Fruit fly (Drosophila melanogaster) whole organism, embryonic: ENCODE measurements around the gene witty.

ENCODE experiments used
- Asciz ChIP-seq: fragments of 200-800 bp; sonication (Bioruptor generic); optimal IDR thresholded peaks from 2 replicates; lab custom pipeline; 2017; ENCODE audit warnings: missing biosample characterization, mild to moderate bottlenecking, missing genetic modification characterization, missing genetic modification reagents
- Awh ChIP-seq: fragments of 200-800 bp; sonication (Bioruptor generic); IDR thresholded peaks from 2 replicates; pipeline ENCODE4, ENCODE4 v1.3.6; 2022; ENCODE audit warnings: missing biosample characterization, missing genetic modification characterization
- Blimp-1 ChIP-seq: fragments of 200-800 bp; sonication (Bioruptor generic); optimal IDR thresholded peaks from 3 replicates; lab custom pipeline; 2018; ENCODE audit warnings: missing biosample characterization, missing genetic modification characterization, mild to moderate bottlenecking, moderate library complexity, missing genetic modification reagents
- CG1024 ChIP-seq: fragments of 200-800 bp; sonication (Bioruptor generic); IDR thresholded peaks from 2 replicates; pipeline ENCODE4 v1.3.6; 2022; ENCODE audit warnings: missing biosample characterization, missing genetic modification characterization
- CG12155 ChIP-seq: fragments of 200-800 bp; sonication (Bioruptor generic); optimal IDR thresholded peaks from 3 replicates; lab custom pipeline; 2016; ENCODE audit warnings: missing biosample characterization, missing genetic modification characterization
- CG14667 ChIP-seq: fragments of 200-800 bp; sonication (Bioruptor generic); IDR thresholded peaks from 2 replicates; pipeline ENCODE4 v1.3.6; 2022; ENCODE audit warnings: missing biosample characterization, missing genetic modification characterization
- CG14965 ChIP-seq: fragments of 200-800 bp; sonication (Bioruptor generic); optimal IDR thresholded peaks from 2 replicates; lab custom pipeline; 2016; ENCODE audit warnings: missing biosample characterization, missing genetic modification characterization, borderline replicate concordance
- CG15011 ChIP-seq: fragments of 200-800 bp; sonication (Bioruptor generic); optimal IDR thresholded peaks from 3 replicates; lab custom pipeline; 2018; ENCODE audit warnings: missing biosample characterization, mild to moderate bottlenecking, missing genetic modification characterization
- CG15073 ChIP-seq: fragments of 200-800 bp; sonication (Bioruptor generic); optimal IDR thresholded peaks from 2 replicates; lab custom pipeline; 2016; ENCODE audit warnings: missing biosample characterization, missing genetic modification characterization
- CG16815 ChIP-seq: fragments of 200-800 bp; sonication (Bioruptor generic); optimal IDR thresholded peaks from 3 replicates; lab custom pipeline; 2017; ENCODE audit warnings: missing biosample characterization, mild to moderate bottlenecking, missing genetic modification characterization
- CG17361 ChIP-seq: fragments of 200-800 bp; sonication (Bioruptor generic); IDR thresholded peaks from 3 replicates; pipeline ENCODE4 v1.3.6; 2022; ENCODE audit warnings: missing biosample characterization, missing genetic modification characterization
- CG2116 ChIP-seq: fragments of 200-800 bp; sonication (Bioruptor generic); optimal IDR thresholded peaks from 3 replicates; lab custom pipeline; 2018; ENCODE audit warnings: missing biosample characterization, mild to moderate bottlenecking, missing genetic modification characterization
- CG2199 ChIP-seq: fragments of 200-800 bp; sonication (Bioruptor generic); IDR thresholded peaks from 3 replicates; pipeline ENCODE4 v1.3.6; 2022; ENCODE audit warnings: missing biosample characterization, missing genetic modification characterization
- CG30431 ChIP-seq: fragments of 200-800 bp; sonication (Bioruptor generic); optimal IDR thresholded peaks from 2 replicates; lab custom pipeline; 2017; ENCODE audit warnings: missing biosample characterization, missing genetic modification characterization
- CG3407 ChIP-seq: fragments of 200-800 bp; sonication (Bioruptor generic); optimal IDR thresholded peaks from 2 replicates; lab custom pipeline; 2018; ENCODE audit warnings: missing biosample characterization, mild to moderate bottlenecking, missing genetic modification characterization
- CG4282 ChIP-seq: fragments of 200-800 bp; sonication (Bioruptor generic); optimal IDR thresholded peaks from 2 replicates; lab custom pipeline; 2016; ENCODE audit warnings: missing biosample characterization, missing genetic modification characterization
- CG4820 ChIP-seq: fragments of 200-800 bp; sonication (Bioruptor generic); optimal IDR thresholded peaks from 3 replicates; lab custom pipeline; 2016; ENCODE audit warnings: missing biosample characterization, missing genetic modification characterization
- CG6689 ChIP-seq: fragments of 200-800 bp; sonication (Bioruptor generic); IDR thresholded peaks from 2 replicates; pipeline ENCODE4 v1.3.6; 2022; ENCODE audit warnings: missing biosample characterization, missing genetic modification characterization
- CG9609 ChIP-seq: fragments of 200-800 bp; sonication (Bioruptor generic); optimal IDR thresholded peaks from 3 replicates; lab custom pipeline; 2016; ENCODE audit warnings: missing biosample characterization, missing genetic modification characterization
- D ChIP-seq, 2 experiments: fragments of 200-800 bp in 1 of 2; fragments of >200 bp in 1 of 2; sonication (Bioruptor generic) in 1 of 2; optimal IDR thresholded peaks; 2 replicates in 1 of 2; 3 replicates in 1 of 2; lab custom pipeline; 2017; ENCODE audit warnings: mild to moderate bottlenecking in 1 of 2, missing biosample characterization in 1 of 2, missing genetic modification characterization in 1 of 2, missing genetic modification reagents in 1 of 2
- Dad ChIP-seq: fragments of 200-800 bp; sonication (Bioruptor generic); optimal IDR thresholded peaks from 3 replicates; lab custom pipeline; 2016; ENCODE audit warnings: missing biosample characterization, missing genetic modification characterization
- Dfd ChIP-seq, 2 experiments: fragments of >200 bp; optimal IDR thresholded peaks; 2 replicates each; lab custom pipeline; 2017; ENCODE audit warnings: missing biosample characterization in 2 of 2, missing genetic modification characterization in 2 of 2
- Doc3 ChIP-seq: fragments of 200-800 bp; sonication (Bioruptor generic); IDR thresholded peaks from 3 replicates; pipeline ENCODE4 v1.3.6; 2022; ENCODE audit warnings: missing biosample characterization, missing genetic modification characterization; ENCODE audit not compliant: partially characterized antibody
- Ets97D ChIP-seq: fragments of 200-800 bp; sonication (Bioruptor generic); optimal IDR thresholded peaks from 3 replicates; lab custom pipeline; 2016; ENCODE audit warnings: missing biosample characterization, missing genetic modification characterization
- GATAe ChIP-seq: fragments of 200-800 bp; sonication (Bioruptor generic); conservative IDR thresholded peaks from 2 replicates; pipeline ENCODE4 v1.3.6; 2022; ENCODE audit warnings: missing biosample characterization, missing genetic modification characterization
- HLHmδ ChIP-seq: fragments of 200-800 bp; sonication (Bioruptor generic); optimal IDR thresholded peaks from 2 replicates; lab custom pipeline; 2018; ENCODE audit warnings: missing biosample characterization, mild to moderate bottlenecking, missing genetic modification characterization, moderate library complexity
- Hr3 ChIP-seq: fragments of 200-800 bp; sonication (Bioruptor generic); optimal IDR thresholded peaks from 3 replicates; lab custom pipeline; 2016; ENCODE audit warnings: missing biosample characterization, missing genetic modification characterization
- Lim3 ChIP-seq: fragments of 200-800 bp; sonication (Bioruptor generic); IDR thresholded peaks from 2 replicates; pipeline ENCODE4 v1.3.6; 2022; ENCODE audit warnings: missing biosample characterization, missing genetic modification characterization
- Med ChIP-seq: fragments of 200-800 bp; sonication (Bioruptor generic); peaks from one replicate; lab custom pipeline; 2016; ENCODE audit warnings: missing biosample characterization, missing genetic modification characterization, mild to moderate bottlenecking, inconsistent platforms, moderate library complexity
- Pdp1 ChIP-seq, 2 experiments: fragments of 200-800 bp; sonication (Bioruptor generic); optimal IDR thresholded peaks; 3 replicates each; lab custom pipeline; 2016; ENCODE audit warnings: missing biosample characterization in 2 of 2, missing genetic modification characterization in 2 of 2, mild to moderate bottlenecking in 1 of 2, moderate library complexity in 1 of 2
- Sox102F ChIP-seq: fragments of 200-800 bp; sonication (Bioruptor generic); optimal IDR thresholded peaks from 2 replicates; lab custom pipeline; 2018; ENCODE audit warnings: missing biosample characterization, mild to moderate bottlenecking, missing genetic modification characterization, moderate library complexity
- Sry-β ChIP-seq: fragments of 200-800 bp; sonication (Bioruptor generic); optimal IDR thresholded peaks from 2 replicates; lab custom pipeline; 2018; ENCODE audit warnings: missing biosample characterization, mild to moderate bottlenecking, missing genetic modification characterization, moderate library complexity
- crc ChIP-seq: fragments of 200-800 bp; sonication (Bioruptor generic); optimal IDR thresholded peaks from 2 replicates; lab custom pipeline; 2016; ENCODE audit warnings: missing biosample characterization, missing genetic modification characterization
- dimm ChIP-seq: fragments of 200-800 bp; sonication (Bioruptor generic); IDR thresholded peaks from 2 replicates; pipeline ENCODE4 v1.3.6; 2022; ENCODE audit warnings: missing biosample characterization, missing genetic modification characterization
- ems ChIP-seq: fragments of 200-800 bp; sonication (Bioruptor generic); optimal IDR thresholded peaks from 3 replicates; lab custom pipeline; 2016; ENCODE audit warnings: missing biosample characterization, missing genetic modification characterization
- eyg ChIP-seq: fragments of 200-800 bp; sonication (Bioruptor generic); optimal IDR thresholded peaks from 3 replicates; lab custom pipeline; 2016; ENCODE audit warnings: missing biosample characterization, missing genetic modification characterization
- hb ChIP-seq: fragments of 200-800 bp; sonication (Bioruptor generic); IDR thresholded peaks from 3 replicates; pipeline ENCODE4 v1.3.6; 2022; ENCODE audit warnings: missing biosample characterization, missing genetic modification characterization; ENCODE audit not compliant: partially characterized antibody
- inv ChIP-seq: fragments of 200-800 bp; sonication (Bioruptor generic); IDR thresholded peaks from 2 replicates; pipeline ENCODE4 v1.3.6; 2022; ENCODE audit warnings: missing biosample characterization, missing genetic modification characterization; ENCODE audit not compliant: partially characterized antibody
- klu ChIP-seq: fragments of 200-800 bp; sonication (Bioruptor generic); IDR thresholded peaks from 2 replicates; pipeline ENCODE4 v1.3.6; 2022; ENCODE audit warnings: missing biosample characterization, missing genetic modification characterization
- pb ChIP-seq: fragments of 200-800 bp; sonication (Bioruptor generic); optimal IDR thresholded peaks from 3 replicates; lab custom pipeline; 2016; ENCODE audit warnings: missing biosample characterization, missing genetic modification characterization
- prd ChIP-seq, 3 experiments: fragments of >200 bp in 2 of 3; fragments of 200-800 bp in 1 of 3; sonication (Bioruptor generic) in 1 of 3; optimal IDR thresholded peaks in 2 of 3; IDR thresholded peaks in 1 of 3; 2 replicates in 2 of 3; 3 replicates in 1 of 3; pipeline versions ENCODE4 v1.3.6 to Lab custom; 2017 to 2022; ENCODE audit warnings: missing biosample characterization in 1 of 3, missing genetic modification characterization in 1 of 3
- ranshi ChIP-seq: fragments of 200-800 bp; sonication (Bioruptor generic); IDR thresholded peaks from 2 replicates; pipeline ENCODE4 v1.3.6; 2022; ENCODE audit warnings: missing biosample characterization, missing genetic modification characterization
- sc ChIP-seq, 3 experiments: fragments of >200 bp in 2 of 3; fragments of 200-800 bp in 1 of 3; sonication (Bioruptor generic) in 1 of 3; optimal IDR thresholded peaks; 2 replicates in 2 of 3; 3 replicates in 1 of 3; lab custom pipeline; 2017; ENCODE audit warnings: mild to moderate bottlenecking in 1 of 3, missing biosample characterization in 1 of 3, missing genetic modification characterization in 1 of 3, missing genetic modification reagents in 1 of 3
- sim ChIP-seq: fragments of 200-800 bp; sonication (Bioruptor generic); IDR thresholded peaks from 2 replicates; pipeline ENCODE4 v1.3.6; 2022; ENCODE audit warnings: missing biosample characterization, missing genetic modification characterization
- sna ChIP-seq: fragments of 200-800 bp; sonication (Bioruptor generic); IDR thresholded peaks from 2 replicates; pipeline ENCODE4 v1.3.6; 2022; ENCODE audit warnings: missing biosample characterization, missing genetic modification characterization; ENCODE audit not compliant: partially characterized antibody
- tgo ChIP-seq: fragments of 200-800 bp; sonication (Bioruptor generic); IDR thresholded peaks from 3 replicates; pipeline ENCODE4 v1.3.6; 2022; ENCODE audit warnings: missing biosample characterization, missing genetic modification characterization
- usp ChIP-seq: fragments of >200 bp; optimal IDR thresholded peaks from 2 replicates; lab custom pipeline; 2017; ENCODE audit warnings: missing biosample characterization, missing genetic modification characterization
- zfh1 ChIP-seq: fragments of 200-800 bp; sonication (Bioruptor generic); IDR thresholded peaks from 3 replicates; pipeline ENCODE4 v1.3.6; 2022; ENCODE audit warnings: missing biosample characterization, missing genetic modification characterization

witty gene

dm6 chr2L:8361204-8361952 is 23.3 kb downstream of the witty start (continued):
- TF ChIP-seq sim (GFP tag; lab: Robert Waterston, UW) (no peak), CG15011 (GFP tag; lab: Kevin White, UChicago) (no peak), sna (GFP tag; lab: Robert Waterston, UW) (no peak), CG14965 (GFP tag; lab: Kevin White, UChicago) (no peak), CG6689 (GFP tag; lab: Robert Waterston, UW) (no peak), tgo (GFP tag; lab: Robert Waterston, UW) (no peak), Doc3 (GFP tag; lab: Robert Waterston, UW) (no peak), Med (GFP tag; lab: Kevin White, UChicago) (peak; percentile 77), ems (GFP tag; lab: Kevin White, UChicago) (no peak), HLHmδ (GFP tag; lab: Kevin White, UChicago) (no peak), Dfd (GFP tag; optimal IDR thresholded peaks at IDR 0.05; lab: Kevin White, UChicago) (no peak), eyg (GFP tag; lab: Kevin White, UChicago) (no peak), CG14667 (GFP tag; lab: Robert Waterston, UW) (no peak), D (optimal IDR thresholded peaks at IDR 0.05; lab: Kevin White, UChicago) (no peak), D (GFP tag; optimal IDR thresholded peaks at IDR 0.05; lab: Kevin White, UChicago) (peak; percentile 46), dimm (GFP tag; lab: Robert Waterston, UW) (no peak), CG12155 (GFP tag; lab: Kevin White, UChicago) (no peak), CG17361 (peak; percentile 35; the same call in 2 of the 3 replicates), crc (GFP tag; lab: Kevin White, UChicago) (peak; percentile 4), Awh (GFP tag; lab: Robert Waterston, UW) (no peak), Asciz (GFP tag; lab: Kevin White, UChicago) (no peak), CG2199 (peak; percentile 38; the same call in 1 of the 3 replicates), CG1024 (GFP tag; lab: Robert Waterston, UW) (no peak), Hr3 (no peak), ranshi (no peak), pb (GFP tag; lab: Kevin White, UChicago) (no peak), CG2116 (GFP tag; lab: Kevin White, UChicago) (no peak), zfh1 (GFP tag; lab: Robert Waterston, UW) (no peak), CG9609 (no peak), prd (optimal IDR thresholded peaks at IDR 0.05; lab: Kevin White, UChicago) (no peak), prd (GFP tag; IDR thresholded peaks at IDR 0.05; lab: Robert Waterston, UW) (no peak), Sox102F (GFP tag; lab: Kevin White, UChicago) (peak; percentile 20), klu (GFP tag; lab: Robert Waterston, UW) (no peak), CG4282 (no peak), inv (GFP tag; lab: Robert Waterston, UW) (no peak), CG16815 (GFP tag; lab: Kevin White, UChicago) (peak; percentile 20), CG4820 (GFP tag; lab: Kevin White, UChicago) (no peak), CG30431 (no peak), Sry-β (GFP tag; lab: Kevin White, UChicago) (no peak), sc (optimal IDR thresholded peaks at IDR 0.05; lab: Kevin White, UChicago) (no peak), sc (GFP tag; optimal IDR thresholded peaks at IDR 0.05; lab: Kevin White, UChicago) (no peak), GATAe (GFP tag; lab: Robert Waterston, UW) (no peak), usp (no peak), Dad (no peak), CG15073 (no peak), Ets97D (GFP tag; lab: Kevin White, UChicago) (peak; percentile 19), CG3407 (GFP tag; lab: Kevin White, UChicago) (no peak), hb (no peak), Lim3 (GFP tag; lab: Robert Waterston, UW) (no peak), Pdp1 (GFP tag; optimal IDR thresholded peaks at IDR 0.05; lab: Kevin White, UChicago) (peak in 1 of 2 experiments; percentile 11), Blimp-1 (GFP tag; lab: Kevin White, UChicago) (peak; percentile 50)
